Fruit fly (Drosophila melanogaster) whole organism: ENCODE results near the gene CG42709.

Source experiments
- CG8478 ChIP-seq: fragments of >200 bp; optimal IDR thresholded peaks from 2 replicates; lab custom pipeline; 2018; ENCODE audit warnings: inconsistent platforms
- psq ChIP-seq: fragments of >200 bp; optimal IDR thresholded peaks from 2 replicates; lab custom pipeline; 2017

DNA sequence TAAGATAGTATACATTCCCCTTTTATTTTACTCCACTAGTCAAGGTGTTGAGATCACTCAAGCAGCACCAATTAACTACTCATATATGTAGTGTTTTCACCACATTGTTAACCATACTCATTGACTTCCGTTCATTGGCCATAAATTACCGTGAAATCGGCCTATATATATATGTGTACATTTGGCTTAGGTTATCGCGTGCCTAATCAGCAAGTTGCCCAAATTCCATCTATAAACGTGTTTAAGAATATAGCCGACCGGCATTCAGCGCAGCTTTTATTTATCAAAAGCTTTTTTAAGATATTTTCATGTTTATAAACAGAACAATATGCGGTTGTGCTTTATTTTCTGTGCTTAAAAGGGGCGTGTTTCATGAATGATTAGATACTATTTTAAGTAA lies 38.5 kb downstream of the CG42709 start:
- TF ChIP-seq psq (lab: Kevin White, UChicago) (no peak), CG8478 (no peak)
